Fruit fly (Drosophila melanogaster) whole organism, embryonic: ENCODE results near the gene CG17364.
A peak's percentile ranks its signal among the peaks of the same experiment; 100 is the strongest.

Source experiments
- Aef1 ChIP-seq: fragments of 200-800 bp; sonication (Bioruptor generic); IDR thresholded peaks from 3 replicates; pipeline ENCODE4 v1.3.6; 2022; ENCODE audit warnings: missing biosample characterization, missing genetic modification characterization
- Atf-2 ChIP-seq: fragments of 200-800 bp; sonication (Bioruptor generic); optimal IDR thresholded peaks from 2 replicates; lab custom pipeline; 2016; ENCODE audit warnings: missing biosample characterization, missing genetic modification characterization
- BEAF-32 ChIP-seq: fragments of 200-800 bp; sonication (Bioruptor generic); optimal IDR thresholded peaks from 3 replicates; lab custom pipeline; 2017; ENCODE audit warnings: missing biosample characterization, missing genetic modification characterization, mild to moderate bottlenecking, moderate library complexity, missing genetic modification reagents
- CG10366 ChIP-seq: fragments of 200-800 bp; sonication (Bioruptor generic); IDR thresholded peaks from 2 replicates; pipeline ENCODE4 v1.3.6; 2022; ENCODE audit warnings: missing biosample characterization, missing genetic modification characterization
- CG10462 ChIP-seq: fragments of 200-800 bp; sonication (Bioruptor generic); optimal IDR thresholded peaks from 2 replicates; lab custom pipeline; 2016; ENCODE audit warnings: missing biosample characterization, missing genetic modification characterization
- CG10565 ChIP-seq: fragments of 200-800 bp; sonication (Bioruptor generic); optimal IDR thresholded peaks from 3 replicates; lab custom pipeline; 2016; ENCODE audit warnings: missing biosample characterization, mild to moderate bottlenecking, missing genetic modification characterization
- CG12942 ChIP-seq: fragments of 200-800 bp; sonication (Bioruptor generic); optimal IDR thresholded peaks from 3 replicates; lab custom pipeline; 2016; ENCODE audit warnings: missing biosample characterization, missing genetic modification characterization
- CG15479 ChIP-seq: fragments of 200-800 bp; sonication (Bioruptor generic); optimal IDR thresholded peaks from 3 replicates; lab custom pipeline; 2019; ENCODE audit warnings: missing biosample characterization, mild to moderate bottlenecking, missing genetic modification characterization, moderate library complexity
- CG18262 ChIP-seq: fragments of 200-800 bp; optimal IDR thresholded peaks from 3 replicates; lab custom pipeline; 2019; ENCODE audit warnings: missing biosample characterization, mild to moderate bottlenecking, missing genetic modification characterization, moderate library complexity
- CG18619 ChIP-seq: fragments of 200-800 bp; sonication (Bioruptor generic); optimal IDR thresholded peaks from 3 replicates; lab custom pipeline; 2017; ENCODE audit warnings: missing biosample characterization, mild to moderate bottlenecking, missing genetic modification characterization
- CG2120 ChIP-seq: fragments of 200-800 bp; sonication (Bioruptor generic); optimal IDR thresholded peaks from 3 replicates; lab custom pipeline; 2016; ENCODE audit warnings: missing biosample characterization, missing genetic modification characterization
- CG30020 ChIP-seq: fragments of 200-800 bp; optimal IDR thresholded peaks from 2 replicates; lab custom pipeline; 2019; ENCODE audit warnings: missing biosample characterization, mild to moderate bottlenecking, missing genetic modification characterization, moderate library complexity
- CG34376 ChIP-seq: fragments of 200-800 bp; sonication (Bioruptor generic); optimal IDR thresholded peaks from 2 replicates; lab custom pipeline; 2018; ENCODE audit warnings: missing biosample characterization, mild to moderate bottlenecking, missing genetic modification characterization
- CG9932 ChIP-seq: fragments of 200-800 bp; sonication (Bioruptor generic); IDR thresholded peaks from 2 replicates; pipeline ENCODE4 v1.3.6; 2022; ENCODE audit warnings: missing biosample characterization, missing genetic modification characterization
- CTCF ChIP-seq: fragments of 200-800 bp; sonication (Bioruptor generic); optimal IDR thresholded peaks from 2 replicates; lab custom pipeline; 2017; ENCODE audit warnings: missing biosample characterization, mild to moderate bottlenecking, missing genetic modification characterization, moderate library complexity
- D19A ChIP-seq: fragments of 200-800 bp; optimal IDR thresholded peaks from 3 replicates; lab custom pipeline; 2019; ENCODE audit warnings: missing biosample characterization, mild to moderate bottlenecking, missing genetic modification characterization, moderate library complexity
- Dek ChIP-seq: fragments of 200-800 bp; sonication (Bioruptor generic); optimal IDR thresholded peaks from 3 replicates; lab custom pipeline; 2019; ENCODE audit warnings: missing biosample characterization, mild to moderate bottlenecking, missing genetic modification characterization, moderate library complexity
- E2f1 ChIP-seq: fragments of 200-800 bp; sonication (Bioruptor generic); IDR thresholded peaks from 2 replicates; pipeline ENCODE4 v1.3.6; 2022; ENCODE audit warnings: missing biosample characterization, missing genetic modification characterization
- E2f2 ChIP-seq: fragments of 200-800 bp; sonication (Bioruptor generic); IDR thresholded peaks from 2 replicates; pipeline ENCODE4 v1.3.6; 2022; ENCODE audit warnings: missing biosample characterization, missing genetic modification characterization
- Ets97D ChIP-seq: fragments of 200-800 bp; sonication (Bioruptor generic); optimal IDR thresholded peaks from 3 replicates; lab custom pipeline; 2016; ENCODE audit warnings: missing biosample characterization, missing genetic modification characterization
- Fer1 ChIP-seq: fragments of 200-800 bp; sonication (Bioruptor generic); optimal IDR thresholded peaks from 2 replicates; lab custom pipeline; 2017; ENCODE audit warnings: missing biosample characterization, mild to moderate bottlenecking, missing genetic modification characterization
- Hmx ChIP-seq: fragments of 200-800 bp; sonication (Bioruptor generic); optimal IDR thresholded peaks from 2 replicates; lab custom pipeline; 2016; ENCODE audit warnings: missing biosample characterization, missing genetic modification characterization
- Lhr ChIP-seq: fragments of 200-800 bp; sonication (Bioruptor generic); optimal IDR thresholded peaks from 3 replicates; lab custom pipeline; 2017; ENCODE audit warnings: mild to moderate bottlenecking, missing biosample characterization, missing genetic modification reagents, missing genetic modification characterization
- MTF-1 ChIP-seq: fragments of 200-800 bp; sonication (Bioruptor generic); optimal IDR thresholded peaks from 2 replicates; lab custom pipeline; 2018; ENCODE audit warnings: missing biosample characterization, mild to moderate bottlenecking, missing genetic modification characterization, borderline replicate concordance
- Med ChIP-seq: fragments of 200-800 bp; sonication (Bioruptor generic); peaks from one replicate; lab custom pipeline; 2016; ENCODE audit warnings: missing biosample characterization, missing genetic modification characterization, mild to moderate bottlenecking, inconsistent platforms, moderate library complexity
- Nf-YA ChIP-seq: fragments of 200-800 bp; sonication (Bioruptor generic); IDR thresholded peaks from 2 replicates; pipeline ENCODE4 v1.3.6; 2022; ENCODE audit warnings: missing biosample characterization, missing genetic modification characterization
- Oaz ChIP-seq: fragments of 200-800 bp; sonication (Bioruptor generic); IDR thresholded peaks from 2 replicates; pipeline ENCODE4 v1.3.6; 2022; ENCODE audit warnings: missing biosample characterization, missing genetic modification characterization
- Pdp1 ChIP-seq, 2 experiments: fragments of 200-800 bp; sonication (Bioruptor generic); optimal IDR thresholded peaks; 3 replicates each; lab custom pipeline; 2016; ENCODE audit warnings: missing biosample characterization in 2 of 2, missing genetic modification characterization in 2 of 2, mild to moderate bottlenecking in 1 of 2, moderate library complexity in 1 of 2
- Sin3A ChIP-seq: fragments of >200 bp; optimal IDR thresholded peaks from 2 replicates; lab custom pipeline; 2018
- Sox102F ChIP-seq: fragments of 200-800 bp; sonication (Bioruptor generic); optimal IDR thresholded peaks from 2 replicates; lab custom pipeline; 2018; ENCODE audit warnings: missing biosample characterization, mild to moderate bottlenecking, missing genetic modification characterization, moderate library complexity
- Stat92E ChIP-seq, 3 experiments: fragments of >200 bp in 2 of 3; fragments of 200-800 bp in 1 of 3; sonication (Bioruptor generic) in 1 of 3; optimal IDR thresholded peaks; 2 replicates each; lab custom pipeline; 2017 to 2019; ENCODE audit warnings: missing biosample characterization in 3 of 3, missing genetic modification characterization in 3 of 3, mild to moderate bottlenecking in 1 of 3, moderate library complexity in 1 of 3
- TFAM ChIP-seq: fragments of 200-800 bp; sonication (Bioruptor generic); optimal IDR thresholded peaks from 2 replicates; lab custom pipeline; 2017; ENCODE audit warnings: missing biosample characterization, missing genetic modification characterization, inconsistent platforms
- ap ChIP-seq: fragments of 200-800 bp; sonication (Bioruptor generic); IDR thresholded peaks from 2 replicates; pipeline ENCODE4 v1.3.6; 2022; ENCODE audit warnings: missing biosample characterization, missing genetic modification characterization
- btn ChIP-seq: fragments of 200-800 bp; sonication (Bioruptor generic); optimal IDR thresholded peaks from 2 replicates; lab custom pipeline; 2016; ENCODE audit warnings: missing biosample characterization, missing genetic modification characterization
- cad ChIP-seq: fragments of >200 bp; optimal IDR thresholded peaks from 2 replicates; lab custom pipeline; 2017; ENCODE audit warnings: missing biosample characterization, missing genetic modification characterization
- chn ChIP-seq: fragments of 200-800 bp; sonication (Bioruptor generic); optimal IDR thresholded peaks from 2 replicates; lab custom pipeline; 2016; ENCODE audit warnings: missing biosample characterization, missing genetic modification characterization
- fd3F ChIP-seq: fragments of 200-800 bp; sonication (Bioruptor generic); optimal IDR thresholded peaks from 2 replicates; lab custom pipeline; 2018; ENCODE audit warnings: missing biosample characterization, mild to moderate bottlenecking, missing genetic modification characterization, moderate library complexity
- gem ChIP-seq: fragments of 200-800 bp; sonication (Bioruptor generic); optimal IDR thresholded peaks from 2 replicates; lab custom pipeline; 2019; ENCODE audit warnings: missing biosample characterization, mild to moderate bottlenecking, missing genetic modification characterization, moderate library complexity
- gro ChIP-seq: fragments of 200-800 bp; sonication (Bioruptor generic); optimal IDR thresholded peaks from 2 replicates; lab custom pipeline; 2016; ENCODE audit warnings: missing biosample characterization, missing genetic modification characterization
- jing ChIP-seq: fragments of 200-800 bp; sonication (Bioruptor generic); optimal IDR thresholded peaks from 2 replicates; lab custom pipeline; 2018; ENCODE audit warnings: missing biosample characterization, mild to moderate bottlenecking, missing genetic modification characterization
- jumu ChIP-seq: fragments of 200-800 bp; sonication (Bioruptor generic); optimal IDR thresholded peaks from 3 replicates; lab custom pipeline; 2016; ENCODE audit warnings: missing biosample characterization, missing genetic modification characterization
- lilli ChIP-seq: fragments of 200-800 bp; sonication (Bioruptor generic); optimal IDR thresholded peaks from 3 replicates; lab custom pipeline; 2016; ENCODE audit warnings: missing biosample characterization, missing genetic modification characterization
- nmo ChIP-seq: fragments of 200-800 bp; sonication (Bioruptor generic); optimal IDR thresholded peaks from 2 replicates; lab custom pipeline; 2018; ENCODE audit warnings: missing biosample characterization, mild to moderate bottlenecking, missing genetic modification characterization, moderate library complexity
- pb ChIP-seq: fragments of 200-800 bp; sonication (Bioruptor generic); optimal IDR thresholded peaks from 3 replicates; lab custom pipeline; 2016; ENCODE audit warnings: missing biosample characterization, missing genetic modification characterization
- ranshi ChIP-seq: fragments of 200-800 bp; sonication (Bioruptor generic); IDR thresholded peaks from 2 replicates; pipeline ENCODE4 v1.3.6; 2022; ENCODE audit warnings: missing biosample characterization, missing genetic modification characterization
- shn ChIP-seq: fragments of 200-800 bp; sonication (Bioruptor generic); optimal IDR thresholded peaks from 3 replicates; lab custom pipeline; 2016; ENCODE audit warnings: missing biosample characterization, missing genetic modification characterization
- slou ChIP-seq: fragments of 200-800 bp; sonication (Bioruptor generic); optimal IDR thresholded peaks from 3 replicates; lab custom pipeline; 2016; ENCODE audit warnings: missing biosample characterization, missing genetic modification characterization
- sug ChIP-seq: fragments of 200-800 bp; optimal IDR thresholded peaks from 2 replicates; lab custom pipeline; 2019; ENCODE audit warnings: missing biosample characterization, mild to moderate bottlenecking, missing genetic modification characterization, moderate library complexity
- twi ChIP-seq: fragments of 200-800 bp; optimal IDR thresholded peaks from 2 replicates; lab custom pipeline; 2019; ENCODE audit warnings: missing biosample characterization, mild to moderate bottlenecking, missing genetic modification characterization, moderate library complexity
- wdn ChIP-seq: fragments of 200-800 bp; sonication (Bioruptor generic); IDR thresholded peaks from 2 replicates; pipeline ENCODE4 v1.3.6; 2022; ENCODE audit warnings: missing biosample characterization, missing genetic modification characterization

Gene CG17364

DNA sequence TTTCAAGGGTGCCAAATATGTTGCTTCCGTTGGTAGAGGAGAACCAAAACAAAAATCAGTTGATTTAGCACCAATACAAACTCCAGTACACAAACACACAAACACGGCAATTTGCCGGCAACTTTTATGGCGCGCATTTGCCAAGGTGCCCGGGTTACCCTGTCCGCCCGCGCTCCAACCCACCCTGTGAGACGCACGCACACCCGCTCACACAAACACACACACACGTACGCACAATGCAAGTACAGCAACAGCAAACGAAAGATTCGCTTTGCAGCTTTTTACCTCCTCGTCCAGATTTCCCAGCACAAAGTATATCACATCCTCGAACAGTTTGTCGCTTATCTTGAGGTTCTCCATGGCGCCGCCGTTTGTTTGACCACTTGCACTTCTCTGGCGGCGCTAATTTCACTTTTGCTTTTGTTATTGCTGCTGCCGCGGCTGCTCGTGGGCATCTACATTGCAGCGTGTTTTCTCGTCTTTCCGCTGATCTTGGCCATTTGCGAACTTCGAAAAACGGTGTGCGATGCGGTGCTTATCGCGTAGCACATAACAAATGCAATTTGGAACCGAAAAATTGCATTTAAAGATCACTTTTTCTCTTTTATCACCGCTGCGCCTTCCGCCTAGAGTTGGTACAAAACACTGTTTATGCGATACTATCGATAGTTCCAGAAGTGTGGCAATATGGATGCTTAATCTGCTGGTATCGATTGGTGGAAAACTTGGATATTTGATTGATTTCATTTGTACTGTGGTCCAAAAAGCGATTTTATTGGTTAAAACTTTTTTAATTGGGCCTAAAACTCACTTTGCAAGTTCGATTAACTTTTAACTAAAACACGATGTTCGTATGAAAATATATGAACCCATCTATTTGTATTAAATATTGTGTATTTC, 35.5 kb upstream of the CG17364 start, which contains the start of gene Ptip (continued):
- TF ChIP-seq Dek (tag; lab: Kevin White, UChicago), result no peak
- peak in 1 of 2 experiments; percentile 2 for TF ChIP-seq Pdp1 (GFP tag; optimal IDR thresholded peaks at IDR 0.05; lab: Kevin White, UChicago)
- no peak for TF ChIP-seq CG15479 (GFP tag; lab: Kevin White, UChicago)
- TF ChIP-seq Lhr (GFP tag; lab: Kevin White, UChicago), result peak; percentile 29
- TF ChIP-seq jumu (GFP tag; lab: Kevin White, UChicago), result no peak
- no peak for TF ChIP-seq CG18262 (tag; lab: Kevin White, UChicago)
- TF ChIP-seq CG12942, result peak; percentile 17
- peak; percentile 79 for TF ChIP-seq MTF-1 (GFP tag; lab: Kevin White, UChicago)
- peak; percentile 70 for TF ChIP-seq E2f2 (GFP tag; lab: Robert Waterston, UW)
- TF ChIP-seq jing (GFP tag; lab: Kevin White, UChicago), result no peak
- TF ChIP-seq cad, result peak; percentile 95
- no peak for TF ChIP-seq Fer1 (GFP tag; lab: Kevin White, UChicago)
- no peak for TF ChIP-seq Stat92E (GFP tag; optimal IDR thresholded peaks at IDR 0.05; lab: Kevin White, UChicago)
- TF ChIP-seq Oaz, result no peak
- TF ChIP-seq ap (GFP tag; lab: Robert Waterston, UW), result no peak
- peak; percentile 57; the same call in 1 of the 2 replicates for TF ChIP-seq wdn (GFP tag; lab: Robert Waterston, UW)
- peak; percentile 16 for TF ChIP-seq shn (GFP tag; lab: Kevin White, UChicago)
- no peak for TF ChIP-seq Hmx (GFP tag; lab: Kevin White, UChicago)
- TF ChIP-seq CG10565, result no peak
- peak; percentile 39 for TF ChIP-seq CG2120 (GFP tag; lab: Kevin White, UChicago)
- TF ChIP-seq BEAF-32 (GFP tag; lab: Kevin White, UChicago), result peak; percentile 99
- peak; percentile 21 for TF ChIP-seq sug (tag; lab: Kevin White, UChicago)
- peak; percentile 64 for TF ChIP-seq nmo (GFP tag; lab: Kevin White, UChicago)
- TF ChIP-seq E2f1 (GFP tag; lab: Robert Waterston, UW), result peak; percentile 98
- peak; percentile 30 for TF ChIP-seq CG18619 (GFP tag; lab: Kevin White, UChicago)
- TF ChIP-seq ranshi, result no peak; the same call in 1 of the 2 replicates
- peak; percentile 17 for TF ChIP-seq pb
- peak; percentile 92 for TF ChIP-seq Med (GFP tag; lab: Kevin White, UChicago)
- TF ChIP-seq Ets97D (GFP tag; lab: Kevin White, UChicago), result peak; percentile 75
- TF ChIP-seq CG10462 (GFP tag; lab: Kevin White, UChicago), result no peak
- no peak for TF ChIP-seq twi (tag; lab: Kevin White, UChicago)
- TF ChIP-seq CTCF (GFP tag; lab: Kevin White, UChicago), result no peak
- no peak for TF ChIP-seq slou
- peak; percentile 75 for TF ChIP-seq CG10366 (GFP tag; lab: Robert Waterston, UW)
- peak; percentile 86 for TF ChIP-seq Sin3A (lab: Kevin White, UChicago)
- no peak for TF ChIP-seq Nf-YA (GFP tag; lab: Robert Waterston, UW)
- TF ChIP-seq TFAM (GFP tag; lab: Kevin White, UChicago), result no peak
- TF ChIP-seq Sox102F (GFP tag; lab: Kevin White, UChicago), result no peak
- no peak for TF ChIP-seq btn
- TF ChIP-seq Aef1 (GFP tag; lab: Robert Waterston, UW), result no peak
- TF ChIP-seq lilli, result peak; percentile 1
- TF ChIP-seq gem, result no peak
- peak; percentile 60 for TF ChIP-seq CG34376 (GFP tag; lab: Kevin White, UChicago)
- TF ChIP-seq gro (GFP tag; lab: Kevin White, UChicago), result peak; percentile 55
- TF ChIP-seq CG30020 (tag; lab: Kevin White, UChicago), result peak; percentile 37
- peak; percentile 78 for TF ChIP-seq chn (GFP tag; lab: Kevin White, UChicago)
- no peak for TF ChIP-seq Atf-2 (GFP tag; lab: Kevin White, UChicago)
- no peak for TF ChIP-seq fd3F (GFP tag; lab: Kevin White, UChicago)
- no peak for TF ChIP-seq D19A (tag; lab: Kevin White, UChicago)
- peak; percentile 67 for TF ChIP-seq CG9932 (GFP tag; lab: Robert Waterston, UW)
